Fruit fly (Drosophila melanogaster) whole organism, embryonic: ENCODE data around the gene CG14269.

ENCODE experiments used
- B-H1 ChIP-seq: fragments of 200-800 bp; sonication (Bioruptor generic); IDR thresholded peaks from 3 replicates; pipeline ENCODE4 v1.3.6; 2022; ENCODE audit warnings: missing biosample characterization, missing genetic modification characterization
- Bgb ChIP-seq: fragments of 200-800 bp; sonication (Bioruptor generic); IDR thresholded peaks from 2 replicates; pipeline ENCODE4 v1.3.6; 2022; ENCODE audit warnings: missing biosample characterization, missing genetic modification characterization; ENCODE audit not compliant: partially characterized antibody
- Bteb2 ChIP-seq: fragments of 200-800 bp; sonication (Bioruptor generic); optimal IDR thresholded peaks from 2 replicates; lab custom pipeline; 2016; ENCODE audit warnings: missing biosample characterization, missing genetic modification characterization
- CG10147 ChIP-seq: fragments of 200-800 bp; sonication (Bioruptor generic); optimal IDR thresholded peaks from 2 replicates; lab custom pipeline; 2019; ENCODE audit warnings: missing biosample characterization, mild to moderate bottlenecking, missing genetic modification characterization, moderate library complexity
- CG12071 ChIP-seq: fragments of 200-800 bp; sonication (Bioruptor generic); optimal IDR thresholded peaks from 3 replicates; lab custom pipeline; 2018; ENCODE audit warnings: missing biosample characterization, mild to moderate bottlenecking, missing genetic modification characterization
- CG12236 ChIP-seq: fragments of 200-800 bp; sonication (Bioruptor generic); optimal IDR thresholded peaks from 2 replicates; lab custom pipeline; 2016; ENCODE audit warnings: missing biosample characterization, missing genetic modification characterization
- CG13424 ChIP-seq: fragments of 200-800 bp; sonication (Bioruptor generic); optimal IDR thresholded peaks from 2 replicates; lab custom pipeline; 2019; ENCODE audit warnings: missing biosample characterization, mild to moderate bottlenecking, missing genetic modification characterization, moderate library complexity
- CG14014 ChIP-seq: fragments of 200-800 bp; sonication (Bioruptor generic); IDR thresholded peaks from 2 replicates; pipeline ENCODE4 v1.3.6; 2022; ENCODE audit warnings: missing biosample characterization, missing genetic modification characterization
- CG15479 ChIP-seq: fragments of 200-800 bp; sonication (Bioruptor generic); optimal IDR thresholded peaks from 3 replicates; lab custom pipeline; 2019; ENCODE audit warnings: missing biosample characterization, mild to moderate bottlenecking, missing genetic modification characterization, moderate library complexity
- CG17359 ChIP-seq: fragments of 200-800 bp; sonication (Bioruptor generic); optimal IDR thresholded peaks from 3 replicates; lab custom pipeline; 2018; ENCODE audit warnings: missing biosample characterization, mild to moderate bottlenecking, missing genetic modification characterization, moderate library complexity
- CG2678 ChIP-seq: fragments of 200-800 bp; sonication (Bioruptor generic); optimal IDR thresholded peaks from 3 replicates; lab custom pipeline; 2019; ENCODE audit warnings: missing biosample characterization, mild to moderate bottlenecking, missing genetic modification characterization, moderate library complexity
- CG3065 ChIP-seq: fragments of 200-800 bp; sonication (Bioruptor generic); optimal IDR thresholded peaks from 2 replicates; lab custom pipeline; 2016; ENCODE audit warnings: missing biosample characterization, missing genetic modification characterization
- CG31224 ChIP-seq: fragments of 200-800 bp; sonication (Bioruptor generic); IDR thresholded peaks from 2 replicates; pipeline ENCODE4 v1.3.6; 2022; ENCODE audit warnings: missing biosample characterization, missing genetic modification characterization
- CG33557 ChIP-seq: fragments of 200-800 bp; sonication (Bioruptor generic); optimal IDR thresholded peaks from 2 replicates; lab custom pipeline; 2019; ENCODE audit warnings: missing biosample characterization, mild to moderate bottlenecking, missing genetic modification characterization, moderate library complexity
- CG5245 ChIP-seq: fragments of 200-800 bp; sonication (Bioruptor generic); optimal IDR thresholded peaks from 3 replicates; lab custom pipeline; 2016; ENCODE audit warnings: missing biosample characterization, missing genetic modification characterization
- CG7963 ChIP-seq: fragments of 200-800 bp; sonication (Bioruptor generic); IDR thresholded peaks from 3 replicates; pipeline ENCODE4 v1.3.6; 2022; ENCODE audit warnings: missing biosample characterization, missing genetic modification characterization; ENCODE audit not compliant: partially characterized antibody
- CG8281 ChIP-seq: fragments of 200-800 bp; sonication (Bioruptor generic); optimal IDR thresholded peaks from 2 replicates; lab custom pipeline; 2018; ENCODE audit warnings: missing biosample characterization, mild to moderate bottlenecking, missing genetic modification characterization, moderate library complexity
- CG8944 ChIP-seq: fragments of 200-800 bp; sonication (Bioruptor generic); optimal IDR thresholded peaks from 3 replicates; lab custom pipeline; 2016; ENCODE audit warnings: missing biosample characterization, missing genetic modification characterization
- CG9437 ChIP-seq: fragments of 200-800 bp; sonication (Bioruptor generic); optimal IDR thresholded peaks from 2 replicates; lab custom pipeline; 2018; ENCODE audit warnings: missing biosample characterization, mild to moderate bottlenecking, missing genetic modification characterization
- CG9797 ChIP-seq: fragments of 200-800 bp; sonication (Bioruptor generic); optimal IDR thresholded peaks from 3 replicates; lab custom pipeline; 2018; ENCODE audit warnings: missing biosample characterization, mild to moderate bottlenecking, missing genetic modification characterization
- CG9817 ChIP-seq: fragments of 200-800 bp; sonication (Bioruptor generic); optimal IDR thresholded peaks from 2 replicates; lab custom pipeline; 2018; ENCODE audit warnings: missing biosample characterization, mild to moderate bottlenecking, missing genetic modification characterization, moderate library complexity
- Chrac-16 ChIP-seq: fragments of 200-800 bp; sonication (Bioruptor generic); optimal IDR thresholded peaks from 3 replicates; lab custom pipeline; 2016; ENCODE audit warnings: missing biosample characterization, missing genetic modification characterization
- D19A ChIP-seq: fragments of 200-800 bp; optimal IDR thresholded peaks from 3 replicates; lab custom pipeline; 2019; ENCODE audit warnings: missing biosample characterization, mild to moderate bottlenecking, missing genetic modification characterization, moderate library complexity
- Dek ChIP-seq: fragments of 200-800 bp; sonication (Bioruptor generic); optimal IDR thresholded peaks from 3 replicates; lab custom pipeline; 2019; ENCODE audit warnings: missing biosample characterization, mild to moderate bottlenecking, missing genetic modification characterization, moderate library complexity
- Dfd ChIP-seq, 2 experiments: fragments of >200 bp; optimal IDR thresholded peaks; 2 replicates each; lab custom pipeline; 2017; ENCODE audit warnings: missing biosample characterization in 2 of 2, missing genetic modification characterization in 2 of 2
- Dip2 ChIP-seq: fragments of 200-800 bp; sonication (Bioruptor generic); IDR thresholded peaks from 2 replicates; pipeline ENCODE4 v1.3.6; 2022; ENCODE audit warnings: missing biosample characterization, missing genetic modification characterization
- Hr78 ChIP-seq, 2 experiments: fragments of 200-800 bp in 1 of 2; fragments of >200 bp in 1 of 2; sonication (Bioruptor generic) in 1 of 2; optimal IDR thresholded peaks; 2 replicates each; lab custom pipeline; 2017 to 2019; ENCODE audit warnings: missing biosample characterization in 2 of 2, missing genetic modification characterization in 2 of 2, mild to moderate bottlenecking in 1 of 2, moderate library complexity in 1 of 2
- Opbp ChIP-seq: fragments of 200-800 bp; sonication (Bioruptor generic); IDR thresholded peaks from 3 replicates; pipeline ENCODE4 v1.3.6; 2022; ENCODE audit warnings: missing biosample characterization, missing genetic modification characterization; ENCODE audit not compliant: partially characterized antibody
- Ptx1 ChIP-seq: fragments of 200-800 bp; sonication (Bioruptor generic); IDR thresholded peaks from 2 replicates; pipeline ENCODE4 v1.3.6; 2022; ENCODE audit warnings: missing biosample characterization, missing genetic modification characterization
- Ssrp ChIP-seq: fragments of 200-800 bp; sonication (Bioruptor generic); optimal IDR thresholded peaks from 2 replicates; lab custom pipeline; 2018; ENCODE audit warnings: missing biosample characterization, mild to moderate bottlenecking, missing genetic modification characterization, moderate library complexity
- Stat92E ChIP-seq, 3 experiments: fragments of >200 bp in 2 of 3; fragments of 200-800 bp in 1 of 3; sonication (Bioruptor generic) in 1 of 3; optimal IDR thresholded peaks; 2 replicates each; lab custom pipeline; 2017 to 2019; ENCODE audit warnings: missing biosample characterization in 3 of 3, missing genetic modification characterization in 3 of 3, mild to moderate bottlenecking in 1 of 3, moderate library complexity in 1 of 3
- ash1 ChIP-seq: fragments of 200-800 bp; sonication (Bioruptor generic); optimal IDR thresholded peaks from 2 replicates; lab custom pipeline; 2018; ENCODE audit warnings: missing biosample characterization, mild to moderate bottlenecking, missing genetic modification characterization
- az2 ChIP-seq: fragments of 200-800 bp; sonication (Bioruptor generic); optimal IDR thresholded peaks from 3 replicates; lab custom pipeline; 2016; ENCODE audit warnings: missing biosample characterization, missing genetic modification characterization
- bab2 ChIP-seq: fragments of 200-800 bp; sonication (Bioruptor generic); optimal IDR thresholded peaks from 2 replicates; lab custom pipeline; 2016; ENCODE audit warnings: missing biosample characterization, missing genetic modification characterization
- br ChIP-seq: fragments of >200 bp; optimal IDR thresholded peaks from 2 replicates; lab custom pipeline; 2017
- caup ChIP-seq: fragments of 200-800 bp; sonication (Bioruptor generic); optimal IDR thresholded peaks from 3 replicates; lab custom pipeline; 2017; ENCODE audit warnings: missing biosample characterization, mild to moderate bottlenecking, missing genetic modification characterization, moderate library complexity; ENCODE audit not compliant: severe bottlenecking
- cwo ChIP-seq: fragments of 200-800 bp; sonication (Bioruptor generic); optimal IDR thresholded peaks from 3 replicates; lab custom pipeline; 2017; ENCODE audit warnings: missing biosample characterization, missing genetic modification characterization, mild to moderate bottlenecking, moderate library complexity, missing genetic modification reagents
- en ChIP-seq: fragments of 200-800 bp; sonication (Bioruptor generic); optimal IDR thresholded peaks from 2 replicates; lab custom pipeline; 2016; ENCODE audit warnings: missing biosample characterization, missing genetic modification characterization
- gro ChIP-seq: fragments of 200-800 bp; sonication (Bioruptor generic); optimal IDR thresholded peaks from 2 replicates; lab custom pipeline; 2016; ENCODE audit warnings: missing biosample characterization, missing genetic modification characterization
- jumu ChIP-seq: fragments of 200-800 bp; sonication (Bioruptor generic); optimal IDR thresholded peaks from 3 replicates; lab custom pipeline; 2016; ENCODE audit warnings: missing biosample characterization, missing genetic modification characterization
- lola ChIP-seq, 3 experiments: fragments of >200 bp in 2 of 3; fragments of 200-800 bp in 1 of 3; sonication (Bioruptor generic) in 1 of 3; optimal IDR thresholded peaks; 2 replicates each; lab custom pipeline; 2017 to 2019; ENCODE audit warnings: missing biosample characterization in 3 of 3, missing genetic modification characterization in 3 of 3, mild to moderate bottlenecking in 1 of 3, moderate library complexity in 1 of 3
- lov ChIP-seq, 2 experiments: fragments of 200-800 bp in 1 of 2; fragments of >200 bp in 1 of 2; sonication (Bioruptor generic) in 1 of 2; IDR thresholded peaks in 1 of 2; optimal IDR thresholded peaks in 1 of 2; 2 replicates in 1 of 2; 3 replicates in 1 of 2; pipeline versions ENCODE4 v1.3.6 to Lab custom; 2017 to 2022; ENCODE audit warnings: missing biosample characterization in 1 of 2, missing genetic modification characterization in 1 of 2
- nerfin-1 ChIP-seq: fragments of 200-800 bp; sonication (Bioruptor generic); optimal IDR thresholded peaks from 3 replicates; lab custom pipeline; 2019; ENCODE audit warnings: missing biosample characterization, mild to moderate bottlenecking, missing genetic modification characterization, moderate library complexity
- pfk ChIP-seq: fragments of 200-800 bp; sonication (Bioruptor generic); optimal IDR thresholded peaks from 2 replicates; lab custom pipeline; 2018; ENCODE audit warnings: missing biosample characterization, mild to moderate bottlenecking, missing genetic modification characterization, moderate library complexity
- rib ChIP-seq: fragments of 200-800 bp; sonication (Bioruptor generic); IDR thresholded peaks from 2 replicates; pipeline ENCODE4 v1.3.6; 2022; ENCODE audit warnings: missing biosample characterization, missing genetic modification characterization
- trem ChIP-seq: fragments of 200-800 bp; optimal IDR thresholded peaks from 3 replicates; lab custom pipeline; 2019; ENCODE audit warnings: missing biosample characterization, mild to moderate bottlenecking, missing genetic modification characterization, moderate library complexity
- twi ChIP-seq: fragments of 200-800 bp; optimal IDR thresholded peaks from 2 replicates; lab custom pipeline; 2019; ENCODE audit warnings: missing biosample characterization, mild to moderate bottlenecking, missing genetic modification characterization, moderate library complexity
- vnd ChIP-seq: fragments of 200-800 bp; sonication (Bioruptor generic); IDR thresholded peaks from 3 replicates; pipeline ENCODE4 v1.3.6; 2022; ENCODE audit warnings: missing biosample characterization, missing genetic modification characterization; ENCODE audit not compliant: partially characterized antibody
- zf30C ChIP-seq: fragments of 200-800 bp; sonication (Bioruptor generic); optimal IDR thresholded peaks from 3 replicates; lab custom pipeline; 2018; ENCODE audit warnings: missing biosample characterization, mild to moderate bottlenecking, missing genetic modification characterization

CG14269 gene

DNA sequence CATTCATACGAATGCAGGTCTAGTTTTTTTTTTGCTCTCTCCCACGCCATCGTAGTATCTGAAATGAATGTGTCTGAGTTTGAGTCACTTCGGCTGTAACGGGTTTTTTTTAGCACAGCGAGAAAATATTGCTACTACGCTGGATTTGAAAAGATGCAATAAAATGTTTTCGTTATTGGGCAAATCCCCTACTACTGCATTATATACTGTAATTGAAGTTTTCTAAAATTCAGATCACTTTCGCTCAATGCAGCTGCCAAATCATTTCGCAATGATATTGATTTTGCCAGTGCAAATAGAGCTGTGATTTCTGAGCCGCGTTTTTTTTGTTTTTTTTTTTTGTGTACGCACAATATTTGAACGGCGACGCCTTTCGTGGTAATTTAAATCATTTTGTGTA lies 2.7 kb downstream of the CG14269 start (continued):
- TF ChIP-seq trem (tag; lab: Kevin White, UChicago) (no peak), jumu (GFP tag; lab: Kevin White, UChicago) (peak; percentile 31), pfk (GFP tag; lab: Kevin White, UChicago) (no peak), CG5245 (GFP tag; lab: Kevin White, UChicago) (peak; percentile 40), CG33557 (GFP tag; lab: Kevin White, UChicago) (no peak), Hr78 (GFP tag; optimal IDR thresholded peaks at IDR 0.05; lab: Kevin White, UChicago) (no peak), Opbp (GFP tag; lab: Robert Waterston, UW) (no peak), Dip2 (GFP tag; lab: Robert Waterston, UW) (no peak), az2 (peak; percentile 4), CG10147 (GFP tag; lab: Kevin White, UChicago) (no peak), Ssrp (tag; lab: Kevin White, UChicago) (peak; percentile 8), CG9437 (peak; percentile 19), CG31224 (GFP tag; lab: Robert Waterston, UW) (0 out of 2 replicates have a peak, but pooled peaks have one; percentile 14), lola (GFP tag; optimal IDR thresholded peaks at IDR 0.05; lab: Kevin White, UChicago) (no peak), twi (tag; lab: Kevin White, UChicago) (no peak), bab2 (GFP tag; lab: Kevin White, UChicago) (peak; percentile 3), CG12071 (GFP tag; lab: Kevin White, UChicago) (no peak), CG17359 (tag; lab: Kevin White, UChicago) (peak; percentile 25), CG12236 (GFP tag; lab: Kevin White, UChicago) (no peak), Ptx1 (GFP tag; lab: Robert Waterston, UW) (peak; percentile 51), Chrac-16 (peak; percentile 6), cwo (GFP tag; lab: Kevin White, UChicago) (no peak), CG13424 (peak; percentile 29), Bteb2 (no peak), rib (no peak), en (GFP tag; lab: Kevin White, UChicago) (peak; percentile 30), D19A (tag; lab: Kevin White, UChicago) (no peak), CG7963 (no peak), CG14014 (GFP tag; lab: Robert Waterston, UW) (peak; percentile 53; the same call in 1 of the 2 replicates), CG9797 (no peak), CG8281 (tag; lab: Kevin White, UChicago) (no peak), nerfin-1 (tag; lab: Kevin White, UChicago) (no peak), CG2678 (tag; lab: Kevin White, UChicago) (peak; percentile 40), br (lab: Kevin White, UChicago) (no peak), ash1 (GFP tag; lab: Kevin White, UChicago) (no peak), caup (GFP tag; lab: Kevin White, UChicago) (no peak), gro (GFP tag; lab: Kevin White, UChicago) (peak; percentile 30), CG8944 (peak; percentile 8), B-H1 (GFP tag; lab: Robert Waterston, UW) (peak; percentile 11; the same call in 1 of the 3 replicates), CG9817 (tag; lab: Kevin White, UChicago) (no peak), CG15479 (GFP tag; lab: Kevin White, UChicago) (no peak), CG3065 (GFP tag; lab: Kevin White, UChicago) (no peak), lov (optimal IDR thresholded peaks at IDR 0.05; lab: Kevin White, UChicago) (no peak), lov (GFP tag; IDR thresholded peaks at IDR 0.05; lab: Robert Waterston, UW) (no peak), zf30C (GFP tag; lab: Kevin White, UChicago) (no peak), Bgb (GFP tag; lab: Robert Waterston, UW) (no peak), Stat92E (GFP tag; optimal IDR thresholded peaks at IDR 0.05; lab: Kevin White, UChicago) (no peak), Dfd (GFP tag; optimal IDR thresholded peaks at IDR 0.05; lab: Kevin White, UChicago) (no peak), Dek (tag; lab: Kevin White, UChicago) (no peak), vnd (GFP tag; lab: Robert Waterston, UW) (no peak)
